Fruit fly (Drosophila melanogaster) whole organism, adult: ENCODE data around the gene grass.

Experiments
- CG11617 ChIP-seq: fragments of 200-800 bp; sonication (Bioruptor generic); optimal IDR thresholded peaks from 2 replicates; lab custom pipeline; 2017; ENCODE audit warnings: mild to moderate bottlenecking, missing biosample characterization, missing genetic modification reagents, missing genetic modification characterization
- CG12768 ChIP-seq: fragments of 200-800 bp; sonication (Bioruptor generic); optimal IDR thresholded peaks from 2 replicates; lab custom pipeline; 2017; ENCODE audit warnings: missing biosample characterization, missing genetic modification characterization, mild to moderate bottlenecking, moderate library complexity, missing genetic modification reagents
- CG14711 ChIP-seq: fragments of 200-800 bp; sonication (Bioruptor generic); optimal IDR thresholded peaks from 2 replicates; lab custom pipeline; 2018; ENCODE audit warnings: missing biosample characterization, mild to moderate bottlenecking, missing genetic modification characterization, moderate library complexity
- CG1620 ChIP-seq: fragments of 200-800 bp; sonication (Bioruptor generic); optimal IDR thresholded peaks from 2 replicates; lab custom pipeline; 2016; ENCODE audit warnings: missing biosample characterization, missing genetic modification characterization
- CG33017 ChIP-seq: fragments of 200-800 bp; sonication (Bioruptor generic); optimal IDR thresholded peaks from 2 replicates; lab custom pipeline; 2018; ENCODE audit warnings: missing biosample characterization, mild to moderate bottlenecking, missing genetic modification characterization, moderate library complexity
- CG5204 ChIP-seq: fragments of 200-800 bp; sonication (Bioruptor generic); optimal IDR thresholded peaks from 2 replicates; lab custom pipeline; 2016; ENCODE audit warnings: missing biosample characterization, missing genetic modification characterization
- CG7045 ChIP-seq: fragments of 200-800 bp; sonication (Bioruptor generic); optimal IDR thresholded peaks from 2 replicates; lab custom pipeline; 2017; ENCODE audit warnings: missing biosample characterization, mild to moderate bottlenecking, missing genetic modification characterization
- CG7101 ChIP-seq: fragments of 200-800 bp; sonication (Bioruptor generic); optimal IDR thresholded peaks from 2 replicates; lab custom pipeline; 2018; ENCODE audit warnings: missing biosample characterization, mild to moderate bottlenecking, missing genetic modification characterization, moderate library complexity
- Clk ChIP-seq: fragments of 200-800 bp; sonication (Bioruptor generic); optimal IDR thresholded peaks from 2 replicates; lab custom pipeline; 2017; ENCODE audit warnings: missing biosample characterization, missing genetic modification characterization
- Crg-1 ChIP-seq: fragments of 200-800 bp; sonication (Bioruptor generic); optimal IDR thresholded peaks from 2 replicates; lab custom pipeline; 2016; ENCODE audit warnings: missing biosample characterization, missing genetic modification characterization
- Hr96 ChIP-seq: fragments of 200-800 bp; sonication (Bioruptor generic); optimal IDR thresholded peaks from 2 replicates; lab custom pipeline; 2016; ENCODE audit warnings: missing biosample characterization, missing genetic modification characterization
- Mnt ChIP-seq: fragments of 200-800 bp; sonication (Bioruptor generic); optimal IDR thresholded peaks from 2 replicates; lab custom pipeline; 2016; ENCODE audit warnings: missing biosample characterization, mild to moderate bottlenecking, missing genetic modification characterization
- bab1 ChIP-seq: fragments of 200-800 bp; sonication (Bioruptor generic); optimal IDR thresholded peaks from 3 replicates; lab custom pipeline; 2019; ENCODE audit warnings: missing biosample characterization, mild to moderate bottlenecking, missing genetic modification characterization, moderate library complexity
- cic ChIP-seq: fragments of 200-800 bp; sonication (Bioruptor generic); optimal IDR thresholded peaks from 2 replicates; lab custom pipeline; 2017; ENCODE audit warnings: missing biosample characterization, mild to moderate bottlenecking, missing genetic modification characterization, moderate library complexity
- cnc ChIP-seq, 2 experiments: fragments of >200 bp; optimal IDR thresholded peaks; 2 replicates each; lab custom pipeline; 2017
- kay ChIP-seq: fragments of 200-800 bp; sonication (Bioruptor generic); peaks from one replicate; lab custom pipeline; 2016; ENCODE audit warnings: missing biosample characterization, missing genetic modification characterization, borderline replicate concordance
- ovo ChIP-seq: fragments of 200-800 bp; sonication (Bioruptor generic); optimal IDR thresholded peaks from 2 replicates; lab custom pipeline; 2016; ENCODE audit warnings: missing biosample characterization, missing genetic modification characterization
- pad ChIP-seq: fragments of 200-800 bp; sonication (Bioruptor generic); optimal IDR thresholded peaks from 3 replicates; lab custom pipeline; 2017; ENCODE audit warnings: missing biosample characterization, missing genetic modification characterization, mild to moderate bottlenecking, moderate library complexity, missing genetic modification reagents
- tj ChIP-seq: fragments of 200-800 bp; sonication (Bioruptor generic); optimal IDR thresholded peaks from 3 replicates; lab custom pipeline; 2017; ENCODE audit warnings: missing biosample characterization, mild to moderate bottlenecking, missing genetic modification characterization, moderate library complexity
- toe ChIP-seq: fragments of 200-800 bp; sonication (Bioruptor generic); optimal IDR thresholded peaks from 2 replicates; lab custom pipeline; 2016; ENCODE audit warnings: missing biosample characterization, missing genetic modification characterization

The grass gene

DNA sequence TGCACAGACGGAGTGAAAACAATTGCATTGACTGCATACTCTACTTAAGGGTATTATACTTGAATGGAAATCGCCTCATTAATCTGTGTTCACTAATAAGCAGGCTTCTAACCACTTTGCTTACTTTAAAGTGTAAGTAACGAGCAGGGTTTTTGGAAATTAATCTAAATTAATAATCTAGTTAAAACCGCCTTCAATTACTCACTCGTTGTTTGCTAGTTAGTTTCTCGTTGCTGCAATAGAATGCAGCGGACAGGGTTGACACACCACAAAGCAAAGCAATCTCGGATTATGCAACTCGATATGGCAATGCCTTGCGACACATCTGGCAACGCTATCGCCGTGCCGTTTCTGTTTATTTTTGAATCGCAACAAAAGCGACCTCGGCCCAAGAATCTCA is 17.8 kb upstream of the grass start:
- TF ChIP-seq cnc (optimal IDR thresholded peaks at IDR 0.05; lab: Kevin White, UChicago) (no peak), kay (GFP tag; lab: Kevin White, UChicago) (peak; percentile 38), CG14711 (tag; lab: Kevin White, UChicago) (peak; percentile 56)

DNA sequence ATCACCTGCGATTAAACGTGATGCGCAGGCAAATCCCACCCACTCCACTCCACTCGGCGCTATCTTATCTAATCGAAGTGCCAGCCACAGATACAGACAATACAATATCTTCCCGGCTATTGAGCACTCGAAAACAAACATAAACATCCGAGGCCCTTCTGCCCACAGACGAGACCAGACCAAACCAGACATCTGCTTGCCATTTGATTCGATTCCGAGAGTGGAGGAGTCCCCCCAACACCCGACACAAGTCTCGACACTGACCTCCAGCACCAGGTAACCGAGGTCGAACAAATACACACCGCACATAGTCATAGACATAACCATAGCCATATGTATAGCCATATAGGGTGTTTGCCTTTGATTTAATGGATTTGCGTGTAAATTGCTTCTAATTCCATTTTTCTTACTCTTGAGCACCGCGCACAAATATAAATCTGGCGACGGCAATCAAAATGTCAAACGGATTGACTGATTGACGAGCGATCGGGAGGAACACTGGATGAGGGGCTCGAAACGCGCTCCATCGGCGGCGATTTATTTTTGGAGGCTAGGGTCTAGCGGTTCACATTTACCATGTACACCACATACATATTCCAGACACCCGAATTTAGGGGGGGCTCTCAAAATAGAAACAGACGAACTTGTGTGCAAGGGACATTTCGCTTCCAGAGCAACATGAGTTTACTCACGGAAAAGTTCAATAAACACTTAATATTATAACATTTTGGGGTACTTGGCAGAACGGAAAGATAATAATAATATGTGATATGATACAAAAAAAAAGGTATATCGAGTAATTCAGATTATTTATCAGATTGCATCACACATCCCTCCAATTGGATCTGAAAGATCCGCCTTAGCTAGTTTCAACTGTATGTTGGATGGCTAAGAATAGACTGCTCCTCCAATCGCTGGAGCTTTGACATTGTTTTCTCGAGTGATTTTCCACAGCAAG is 8.7 kb upstream of the grass start:
- no peak for TF ChIP-seq CG11617
- peak; percentile 12 for TF ChIP-seq CG7101 (tag; lab: Kevin White, UChicago)
- TF ChIP-seq ovo = no peak
- no peak for TF ChIP-seq toe (GFP tag; lab: Kevin White, UChicago)
- no peak for TF ChIP-seq pad (GFP tag; lab: Kevin White, UChicago)
- TF ChIP-seq CG5204 (GFP tag; lab: Kevin White, UChicago) = no peak
- TF ChIP-seq kay (GFP tag; lab: Kevin White, UChicago) = no peak
- no peak for TF ChIP-seq Crg-1 (GFP tag; lab: Kevin White, UChicago)
- no peak for TF ChIP-seq bab1 (GFP tag; lab: Kevin White, UChicago)
- TF ChIP-seq CG7045 (GFP tag; lab: Kevin White, UChicago) = peak; percentile 40
- TF ChIP-seq cic = peak; percentile 51

DNA sequence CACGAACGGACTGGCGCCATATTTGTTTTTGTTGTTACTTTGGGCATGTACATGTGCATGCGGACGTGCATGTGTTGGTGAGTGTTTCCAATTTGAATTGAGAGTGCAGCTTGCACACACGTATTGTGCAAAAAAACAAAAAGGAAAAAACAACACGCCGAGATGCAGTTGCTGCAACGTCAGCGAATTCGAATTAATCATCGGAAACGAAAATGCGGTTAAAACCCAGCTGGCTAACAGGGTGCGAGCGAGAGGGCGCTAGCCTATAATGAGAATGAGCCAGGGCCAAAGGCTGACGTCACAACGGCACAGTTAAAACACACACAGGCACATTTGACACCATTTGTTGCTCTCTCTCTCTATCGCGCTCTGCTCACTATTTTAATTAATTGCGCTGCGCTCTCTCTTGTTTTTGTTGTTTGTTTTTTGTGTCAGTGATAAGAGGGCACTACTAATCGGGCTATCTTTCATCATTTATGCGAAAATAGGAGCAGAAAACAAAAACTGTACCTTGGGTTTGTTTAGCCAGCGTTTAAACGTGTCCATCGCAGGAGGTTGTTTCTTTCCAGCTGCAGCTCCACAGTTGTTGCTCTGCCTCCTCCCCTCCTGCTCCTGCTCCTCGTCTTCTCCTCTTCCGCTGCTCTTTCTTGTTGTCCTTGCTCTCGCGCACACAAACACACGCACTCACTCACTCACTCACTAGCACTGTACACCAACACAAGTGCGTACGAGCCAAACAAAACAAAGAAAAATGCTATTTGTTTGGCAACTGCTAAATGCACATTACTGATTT is 7.7 kb upstream of the grass start:
- no peak for TF ChIP-seq Hr96 (GFP tag; lab: Kevin White, UChicago)
- peak; percentile 4 for TF ChIP-seq pad (GFP tag; lab: Kevin White, UChicago)
- no peak for TF ChIP-seq CG1620 (GFP tag; lab: Kevin White, UChicago)
- no peak for TF ChIP-seq CG7101 (tag; lab: Kevin White, UChicago)
- no peak for TF ChIP-seq Clk (GFP tag; lab: Kevin White, UChicago)
- no peak for TF ChIP-seq CG7045 (GFP tag; lab: Kevin White, UChicago)
- peak; percentile 11 for TF ChIP-seq CG33017
- TF ChIP-seq CG14711 (tag; lab: Kevin White, UChicago) = no peak
- TF ChIP-seq cnc (optimal IDR thresholded peaks at IDR 0.05; lab: Kevin White, UChicago) = no peak
- peak; percentile 92 for TF ChIP-seq kay (GFP tag; lab: Kevin White, UChicago)
- TF ChIP-seq bab1 (GFP tag; lab: Kevin White, UChicago) = peak; percentile 8
- TF ChIP-seq CG12768 (GFP tag; lab: Kevin White, UChicago) = peak; percentile 48
- peak; percentile 3 for TF ChIP-seq Crg-1 (GFP tag; lab: Kevin White, UChicago)
- TF ChIP-seq tj = peak; percentile 97
- TF ChIP-seq ovo = no peak
- TF ChIP-seq CG11617 = peak; percentile 15
- no peak for TF ChIP-seq CG5204 (GFP tag; lab: Kevin White, UChicago)
- no peak for TF ChIP-seq toe (GFP tag; lab: Kevin White, UChicago)
- TF ChIP-seq cic = peak; percentile 80
- peak; percentile 55 for TF ChIP-seq Mnt (GFP tag; lab: Kevin White, UChicago)

DNA sequence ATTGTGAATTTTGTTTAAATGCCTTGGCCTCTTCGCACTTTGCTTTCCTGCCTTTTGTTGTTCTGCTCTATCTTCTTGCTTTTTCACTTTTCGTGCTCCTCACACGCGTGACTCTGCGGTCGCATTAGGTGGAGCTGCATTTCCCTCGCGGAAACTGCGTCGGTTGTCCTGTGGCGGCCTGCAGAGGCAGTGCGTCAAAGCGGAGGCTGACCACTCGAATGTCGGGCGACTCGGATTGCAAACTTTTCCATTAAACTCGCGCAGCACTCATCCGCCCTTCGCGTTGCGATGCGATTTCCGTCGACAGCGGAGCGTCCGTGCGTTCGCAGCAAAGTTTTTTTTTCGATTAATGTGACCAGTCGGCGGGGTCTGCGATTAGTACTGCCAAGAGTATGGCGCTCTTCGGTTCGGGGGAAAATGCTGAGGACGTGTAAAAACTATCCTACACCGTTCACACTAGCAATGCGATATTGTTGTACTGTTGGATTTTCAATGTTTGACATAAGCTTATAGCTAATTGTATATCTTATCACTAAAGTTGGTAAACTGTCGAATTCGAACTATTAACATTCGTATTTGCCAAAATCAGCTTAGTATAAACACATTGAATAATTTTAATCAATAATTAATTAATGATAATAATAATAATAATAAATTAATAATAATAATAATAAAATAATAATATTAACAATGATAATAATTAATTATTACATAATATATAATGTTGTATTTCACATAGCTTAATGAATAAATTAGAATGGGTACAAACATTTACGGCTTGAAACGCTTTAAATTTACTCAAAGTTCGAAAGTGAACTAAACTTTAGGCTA is 6.8 kb upstream of the grass start, which contains the start of gene CG6051:
Gene CG6051, minus strand, starts transcription at position 385 of the 831 bp plus-strand sequence.
- TF ChIP-seq cic (no peak), toe (GFP tag; lab: Kevin White, UChicago) (peak; percentile 51), ovo (no peak), CG7045 (GFP tag; lab: Kevin White, UChicago) (peak; percentile 17), bab1 (GFP tag; lab: Kevin White, UChicago) (peak; percentile 62), CG7101 (tag; lab: Kevin White, UChicago) (no peak), Mnt (GFP tag; lab: Kevin White, UChicago) (peak; percentile 76), tj (peak; percentile 43), pad (GFP tag; lab: Kevin White, UChicago) (no peak), CG33017 (peak; percentile 1), Crg-1 (GFP tag; lab: Kevin White, UChicago) (no peak), CG1620 (GFP tag; lab: Kevin White, UChicago) (peak; percentile 39), cnc (optimal IDR thresholded peaks at IDR 0.05; lab: Kevin White, UChicago) (no peak), CG14711 (tag; lab: Kevin White, UChicago) (no peak), Clk (GFP tag; lab: Kevin White, UChicago) (peak; percentile 26), Hr96 (GFP tag; lab: Kevin White, UChicago) (peak; percentile 39), CG5204 (GFP tag; lab: Kevin White, UChicago) (no peak), CG12768 (GFP tag; lab: Kevin White, UChicago) (peak; percentile 0), kay (GFP tag; lab: Kevin White, UChicago) (no peak), CG11617 (peak; percentile 26)

DNA sequence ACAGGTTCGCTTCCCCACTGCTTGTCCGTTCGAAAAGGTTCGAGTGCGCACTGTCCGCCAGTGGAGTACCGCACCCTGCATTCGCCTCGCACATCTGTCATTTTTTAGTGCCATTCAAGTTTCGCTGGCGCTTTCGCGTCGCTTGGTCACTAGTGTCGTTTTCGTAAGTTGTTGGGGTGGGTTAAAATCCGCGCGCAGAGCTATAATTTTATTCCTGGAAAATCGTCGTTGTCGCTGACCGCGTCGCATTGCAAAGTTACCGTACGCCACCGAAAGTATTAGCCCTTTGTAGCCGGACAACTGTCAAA is 6.3 kb upstream of the grass start, which contains the start of gene Men-b:
Gene Men-b, plus strand, starts transcription at position 147 of the 308 bp plus-strand sequence.
- TF ChIP-seq bab1 (GFP tag; lab: Kevin White, UChicago) (peak; percentile 20), pad (GFP tag; lab: Kevin White, UChicago) (no peak), toe (GFP tag; lab: Kevin White, UChicago) (no peak), CG5204 (GFP tag; lab: Kevin White, UChicago) (no peak), CG7101 (tag; lab: Kevin White, UChicago) (no peak), cnc (optimal IDR thresholded peaks at IDR 0.05; lab: Kevin White, UChicago) (no peak), CG7045 (GFP tag; lab: Kevin White, UChicago) (no peak), cic (peak; percentile 28), Clk (GFP tag; lab: Kevin White, UChicago) (no peak), CG12768 (GFP tag; lab: Kevin White, UChicago) (no peak)
